Fruit fly (Drosophila melanogaster) whole organism, embryonic: Measurements from ENCODE around the gene CG18749.

ENCODE experiments used
- B-H1 ChIP-seq: fragments of 200-800 bp; sonication (Bioruptor generic); IDR thresholded peaks from 3 replicates; pipeline ENCODE4 v1.3.6; 2022; ENCODE audit warnings: missing biosample characterization, missing genetic modification characterization
- Bteb2 ChIP-seq: fragments of 200-800 bp; sonication (Bioruptor generic); optimal IDR thresholded peaks from 2 replicates; lab custom pipeline; 2016; ENCODE audit warnings: missing biosample characterization, missing genetic modification characterization
- CG10979 ChIP-seq: fragments of 200-800 bp; sonication (Bioruptor generic); optimal IDR thresholded peaks from 2 replicates; lab custom pipeline; 2018; ENCODE audit warnings: missing biosample characterization, mild to moderate bottlenecking, missing genetic modification characterization, moderate library complexity
- CG11085 ChIP-seq: fragments of 200-800 bp; sonication (Bioruptor generic); IDR thresholded peaks from 2 replicates; pipeline ENCODE4 v1.3.6; 2022; ENCODE audit warnings: missing biosample characterization, missing genetic modification characterization
- CG11504 ChIP-seq: fragments of 200-800 bp; sonication (Bioruptor generic); optimal IDR thresholded peaks from 3 replicates; lab custom pipeline; 2019; ENCODE audit warnings: missing biosample characterization, mild to moderate bottlenecking, missing genetic modification characterization, moderate library complexity
- CG11695 ChIP-seq: fragments of 200-800 bp; sonication (Bioruptor generic); IDR thresholded peaks from 3 replicates; pipeline ENCODE4 v1.3.6; 2022; ENCODE audit warnings: missing biosample characterization, missing genetic modification characterization
- CG12659 ChIP-seq: fragments of 200-800 bp; sonication (Bioruptor generic); optimal IDR thresholded peaks from 3 replicates; lab custom pipeline; 2017; ENCODE audit warnings: mild to moderate bottlenecking, missing biosample characterization, missing genetic modification reagents, missing genetic modification characterization
- CG12769 ChIP-seq: fragments of 200-800 bp; sonication (Bioruptor generic); optimal IDR thresholded peaks from 2 replicates; lab custom pipeline; 2019; ENCODE audit warnings: missing biosample characterization, mild to moderate bottlenecking, missing genetic modification characterization, moderate library complexity
- CG13123 ChIP-seq: fragments of 200-800 bp; sonication (Bioruptor generic); optimal IDR thresholded peaks from 2 replicates; lab custom pipeline; 2016; ENCODE audit warnings: missing biosample characterization, missing genetic modification characterization
- CG13287 ChIP-seq: fragments of 200-800 bp; sonication (Bioruptor generic); IDR thresholded peaks from 2 replicates; pipeline ENCODE4 v1.3.6; 2022; ENCODE audit warnings: missing biosample characterization, missing genetic modification characterization; ENCODE audit not compliant: partially characterized antibody
- CG14860 ChIP-seq: fragments of 200-800 bp; sonication (Bioruptor generic); IDR thresholded peaks from 3 replicates; pipeline ENCODE4 v1.3.6; 2022; ENCODE audit warnings: missing biosample characterization, missing genetic modification characterization; ENCODE audit not compliant: partially characterized antibody
- CG17361 ChIP-seq: fragments of 200-800 bp; sonication (Bioruptor generic); IDR thresholded peaks from 3 replicates; pipeline ENCODE4 v1.3.6; 2022; ENCODE audit warnings: missing biosample characterization, missing genetic modification characterization
- CG17568 ChIP-seq: fragments of 200-800 bp; sonication (Bioruptor generic); optimal IDR thresholded peaks from 2 replicates; lab custom pipeline; 2018; ENCODE audit warnings: missing biosample characterization, mild to moderate bottlenecking, missing genetic modification characterization, moderate library complexity
- CG17612 ChIP-seq: fragments of 200-800 bp; sonication (Bioruptor generic); IDR thresholded peaks from 2 replicates; pipeline ENCODE4 v1.3.6; 2022; ENCODE audit warnings: missing biosample characterization, missing genetic modification characterization
- CG31441 ChIP-seq: fragments of 200-800 bp; sonication (Bioruptor generic); IDR thresholded peaks from 2 replicates; pipeline ENCODE4 v1.3.6; 2022; ENCODE audit warnings: missing biosample characterization, missing genetic modification characterization
- CG32532 ChIP-seq: fragments of 200-800 bp; sonication (Bioruptor generic); IDR thresholded peaks from 2 replicates; pipeline ENCODE4 v1.3.6; 2022; ENCODE audit warnings: missing biosample characterization, missing genetic modification characterization
- CG3281 ChIP-seq: fragments of 200-800 bp; sonication (Bioruptor generic); optimal IDR thresholded peaks from 3 replicates; lab custom pipeline; 2017; ENCODE audit warnings: missing biosample characterization, mild to moderate bottlenecking, missing genetic modification characterization
- CG4820 ChIP-seq: fragments of 200-800 bp; sonication (Bioruptor generic); optimal IDR thresholded peaks from 3 replicates; lab custom pipeline; 2016; ENCODE audit warnings: missing biosample characterization, missing genetic modification characterization
- CG5180 ChIP-seq: fragments of 200-800 bp; sonication (Bioruptor generic); optimal IDR thresholded peaks from 3 replicates; lab custom pipeline; 2017; ENCODE audit warnings: missing biosample characterization, missing genetic modification characterization, mild to moderate bottlenecking, moderate library complexity, missing genetic modification reagents
- CG6791 ChIP-seq: fragments of 200-800 bp; sonication (Bioruptor generic); IDR thresholded peaks from 3 replicates; pipeline ENCODE4 v1.3.6; 2022; ENCODE audit warnings: missing biosample characterization, missing genetic modification characterization; ENCODE audit not compliant: partially characterized antibody
- CG8944 ChIP-seq: fragments of 200-800 bp; sonication (Bioruptor generic); optimal IDR thresholded peaks from 3 replicates; lab custom pipeline; 2016; ENCODE audit warnings: missing biosample characterization, missing genetic modification characterization
- CoRest ChIP-seq: fragments of 200-800 bp; sonication (Bioruptor generic); optimal IDR thresholded peaks from 3 replicates; lab custom pipeline; 2018; ENCODE audit warnings: missing biosample characterization, mild to moderate bottlenecking, missing genetic modification characterization, moderate library complexity
- ERR ChIP-seq: fragments of 200-800 bp; sonication (Bioruptor generic); optimal IDR thresholded peaks from 2 replicates; lab custom pipeline; 2016; ENCODE audit warnings: missing biosample characterization, missing genetic modification characterization
- HLHmδ ChIP-seq: fragments of 200-800 bp; sonication (Bioruptor generic); optimal IDR thresholded peaks from 2 replicates; lab custom pipeline; 2018; ENCODE audit warnings: missing biosample characterization, mild to moderate bottlenecking, missing genetic modification characterization, moderate library complexity
- Hsf ChIP-seq: fragments of 200-800 bp; sonication (Bioruptor generic); optimal IDR thresholded peaks from 3 replicates; lab custom pipeline; 2016; ENCODE audit warnings: missing biosample characterization, missing genetic modification characterization
- Mad ChIP-seq: fragments of 200-800 bp; sonication (Bioruptor generic); optimal IDR thresholded peaks from 2 replicates; lab custom pipeline; 2016; ENCODE audit warnings: missing biosample characterization, missing genetic modification characterization
- Med ChIP-seq: fragments of 200-800 bp; sonication (Bioruptor generic); peaks from one replicate; lab custom pipeline; 2016; ENCODE audit warnings: missing biosample characterization, missing genetic modification characterization, mild to moderate bottlenecking, inconsistent platforms, moderate library complexity
- Pdp1 ChIP-seq, 2 experiments: fragments of 200-800 bp; sonication (Bioruptor generic); optimal IDR thresholded peaks; 3 replicates each; lab custom pipeline; 2016; ENCODE audit warnings: missing biosample characterization in 2 of 2, missing genetic modification characterization in 2 of 2, mild to moderate bottlenecking in 1 of 2, moderate library complexity in 1 of 2
- Ravus ChIP-seq: fragments of 200-800 bp; sonication (Bioruptor generic); IDR thresholded peaks from 2 replicates; pipeline ENCODE4 v1.3.6; 2022; ENCODE audit warnings: missing biosample characterization, missing genetic modification characterization
- ap ChIP-seq: fragments of 200-800 bp; sonication (Bioruptor generic); IDR thresholded peaks from 2 replicates; pipeline ENCODE4 v1.3.6; 2022; ENCODE audit warnings: missing biosample characterization, missing genetic modification characterization
- bbx ChIP-seq: fragments of 200-800 bp; sonication (Bioruptor generic); IDR thresholded peaks from 2 replicates; pipeline ENCODE4 v1.3.6; 2022; ENCODE audit warnings: missing biosample characterization, missing genetic modification characterization; ENCODE audit not compliant: partially characterized antibody
- bigmax ChIP-seq: fragments of 200-800 bp; sonication (Bioruptor generic); optimal IDR thresholded peaks from 2 replicates; lab custom pipeline; 2018; ENCODE audit warnings: missing biosample characterization, mild to moderate bottlenecking, missing genetic modification characterization
- bsh ChIP-seq, 2 experiments: fragments of 200-800 bp; sonication (Bioruptor generic); optimal IDR thresholded peaks; 2 replicates each; lab custom pipeline; 2017 to 2018; ENCODE audit warnings: mild to moderate bottlenecking in 2 of 2, missing biosample characterization in 2 of 2, missing genetic modification characterization in 2 of 2, moderate library complexity in 1 of 2
- btn ChIP-seq: fragments of 200-800 bp; sonication (Bioruptor generic); optimal IDR thresholded peaks from 2 replicates; lab custom pipeline; 2016; ENCODE audit warnings: missing biosample characterization, missing genetic modification characterization
- caup ChIP-seq: fragments of 200-800 bp; sonication (Bioruptor generic); optimal IDR thresholded peaks from 3 replicates; lab custom pipeline; 2017; ENCODE audit warnings: missing biosample characterization, mild to moderate bottlenecking, missing genetic modification characterization, moderate library complexity; ENCODE audit not compliant: severe bottlenecking
- chif ChIP-seq, 2 experiments: fragments of 200-800 bp; sonication (Bioruptor generic); optimal IDR thresholded peaks; 3 replicates each; lab custom pipeline; 2016; ENCODE audit warnings: missing biosample characterization in 2 of 2, missing genetic modification characterization in 2 of 2
- chm ChIP-seq: fragments of 200-800 bp; sonication (Bioruptor generic); IDR thresholded peaks from 2 replicates; pipeline ENCODE4 v1.3.6; 2022; ENCODE audit warnings: missing biosample characterization, missing genetic modification characterization
- cwo ChIP-seq: fragments of 200-800 bp; sonication (Bioruptor generic); optimal IDR thresholded peaks from 3 replicates; lab custom pipeline; 2017; ENCODE audit warnings: missing biosample characterization, missing genetic modification characterization, mild to moderate bottlenecking, moderate library complexity, missing genetic modification reagents
- da ChIP-seq: fragments of 200-800 bp; sonication (Bioruptor generic); optimal IDR thresholded peaks from 2 replicates; lab custom pipeline; 2016; ENCODE audit warnings: missing biosample characterization, missing genetic modification characterization
- fd96Cb ChIP-seq: fragments of 200-800 bp; sonication (Bioruptor generic); optimal IDR thresholded peaks from 2 replicates; lab custom pipeline; 2018; ENCODE audit warnings: missing biosample characterization, mild to moderate bottlenecking, missing genetic modification characterization, moderate library complexity
- gcm ChIP-seq: fragments of 200-800 bp; sonication (Bioruptor generic); optimal IDR thresholded peaks from 2 replicates; lab custom pipeline; 2019; ENCODE audit warnings: missing biosample characterization, mild to moderate bottlenecking, missing genetic modification characterization, moderate library complexity
- ham ChIP-seq: fragments of 200-800 bp; sonication (Bioruptor generic); IDR thresholded peaks from 2 replicates; pipeline ENCODE4 v1.3.6; 2022; ENCODE audit warnings: missing biosample characterization, missing genetic modification characterization
- hb ChIP-seq: fragments of 200-800 bp; sonication (Bioruptor generic); IDR thresholded peaks from 3 replicates; pipeline ENCODE4 v1.3.6; 2022; ENCODE audit warnings: missing biosample characterization, missing genetic modification characterization; ENCODE audit not compliant: partially characterized antibody
- hbn ChIP-seq: fragments of 200-800 bp; sonication (Bioruptor generic); IDR thresholded peaks from 2 replicates; pipeline ENCODE4 v1.3.6; 2022; ENCODE audit warnings: missing biosample characterization, missing genetic modification characterization; ENCODE audit not compliant: partially characterized antibody
- pum ChIP-seq: fragments of 200-800 bp; sonication (Bioruptor generic); optimal IDR thresholded peaks from 2 replicates; lab custom pipeline; 2016; ENCODE audit warnings: missing biosample characterization, missing genetic modification characterization
- slou ChIP-seq: fragments of 200-800 bp; sonication (Bioruptor generic); optimal IDR thresholded peaks from 3 replicates; lab custom pipeline; 2016; ENCODE audit warnings: missing biosample characterization, missing genetic modification characterization
- sug ChIP-seq: fragments of 200-800 bp; optimal IDR thresholded peaks from 2 replicates; lab custom pipeline; 2019; ENCODE audit warnings: missing biosample characterization, mild to moderate bottlenecking, missing genetic modification characterization, moderate library complexity
- tin ChIP-seq: fragments of 200-800 bp; sonication (Bioruptor generic); optimal IDR thresholded peaks from 3 replicates; lab custom pipeline; 2016; ENCODE audit warnings: missing biosample characterization, missing genetic modification characterization
- usp ChIP-seq: fragments of >200 bp; optimal IDR thresholded peaks from 2 replicates; lab custom pipeline; 2017; ENCODE audit warnings: missing biosample characterization, missing genetic modification characterization

The CG18749 gene

dm6 chr3R:8206628-8207275, 37.1 kb upstream of the CG18749 start (continued):
- TF ChIP-seq CG32532 (GFP tag; lab: Robert Waterston, UW) (peak; percentile 26; the same call in 1 of the 2 replicates), ERR (GFP tag; lab: Kevin White, UChicago) (no peak), CG10979 (tag; lab: Kevin White, UChicago) (peak; percentile 63), Med (GFP tag; lab: Kevin White, UChicago) (peak; percentile 87), usp (GFP tag; lab: Kevin White, UChicago) (no peak), CG4820 (GFP tag; lab: Kevin White, UChicago) (peak; percentile 42), chm (GFP tag; lab: Robert Waterston, UW) (no peak), HLHmδ (GFP tag; lab: Kevin White, UChicago) (no peak), CG6791 (GFP tag; lab: Robert Waterston, UW) (no peak), bbx (GFP tag; lab: Robert Waterston, UW) (no peak), caup (GFP tag; lab: Kevin White, UChicago) (peak; percentile 10), CG3281 (GFP tag; lab: Kevin White, UChicago) (peak; percentile 62), B-H1 (GFP tag; lab: Robert Waterston, UW) (peak; percentile 24; the same call in 1 of the 3 replicates), da (GFP tag; lab: Kevin White, UChicago) (no peak), CG12769 (tag; lab: Kevin White, UChicago) (peak; percentile 65), bigmax (GFP tag; lab: Kevin White, UChicago) (no peak), hb (no peak), sug (tag; lab: Kevin White, UChicago) (peak; percentile 71), Mad (GFP tag; lab: Kevin White, UChicago) (peak; percentile 19), CG11085 (GFP tag; lab: Robert Waterston, UW) (0 out of 2 replicates have a peak, but pooled peaks have one; percentile 38), CG31441 (GFP tag; lab: Robert Waterston, UW) (peak; percentile 50), CG12659 (GFP tag; lab: Kevin White, UChicago) (peak; percentile 52), Hsf (GFP tag; lab: Kevin White, UChicago) (peak; percentile 42), CG17361 (GFP tag; lab: Robert Waterston, UW) (peak; percentile 62), CG17568 (GFP tag; lab: Kevin White, UChicago) (no peak), Pdp1 (GFP tag; optimal IDR thresholded peaks at IDR 0.05; lab: Kevin White, UChicago) (peak; percentile 10 to 68), Bteb2 (peak; percentile 11), chif (GFP tag; optimal IDR thresholded peaks at IDR 0.05; lab: Kevin White, UChicago) (peak in 1 of 2 experiments; percentile 32), CG13123 (GFP tag; lab: Kevin White, UChicago) (no peak), gcm (peak; percentile 29), fd96Cb (tag; lab: Kevin White, UChicago) (peak; percentile 62), tin (GFP tag; lab: Kevin White, UChicago) (no peak), Ravus (GFP tag; lab: Robert Waterston, UW) (no peak), pum (GFP tag; lab: Kevin White, UChicago) (no peak), bsh (GFP tag; optimal IDR thresholded peaks at IDR 0.05; lab: Kevin White, UChicago) (peak in 1 of 2 experiments; percentile 52), hbn (no peak), CG11695 (GFP tag; lab: Robert Waterston, UW) (peak; percentile 65), CG17612 (GFP tag; lab: Robert Waterston, UW) (no peak), btn (GFP tag; lab: Kevin White, UChicago) (no peak), CoRest (peak; percentile 77), ap (GFP tag; lab: Robert Waterston, UW) (no peak), CG13287 (GFP tag; lab: Robert Waterston, UW) (no peak), CG5180 (GFP tag; lab: Kevin White, UChicago) (no peak), CG14860 (GFP tag; lab: Robert Waterston, UW) (no peak), CG8944 (GFP tag; lab: Kevin White, UChicago) (no peak), cwo (peak; percentile 54), ham (0 out of 2 replicates have a peak, but pooled peaks have one; percentile 5), slou (no peak), CG11504 (tag; lab: Kevin White, UChicago) (peak; percentile 77)
